Fruit fly (Drosophila melanogaster) whole organism, adult: Measurements from ENCODE around the gene dikar.

ENCODE experiments used
- CG11617 ChIP-seq: fragments of 200-800 bp; sonication (Bioruptor generic); optimal IDR thresholded peaks from 2 replicates; lab custom pipeline; 2017; ENCODE audit warnings: mild to moderate bottlenecking, missing biosample characterization, missing genetic modification reagents, missing genetic modification characterization
- CG12768 ChIP-seq: fragments of 200-800 bp; sonication (Bioruptor generic); optimal IDR thresholded peaks from 2 replicates; lab custom pipeline; 2017; ENCODE audit warnings: missing biosample characterization, missing genetic modification characterization, mild to moderate bottlenecking, moderate library complexity, missing genetic modification reagents
- CG14711 ChIP-seq: fragments of 200-800 bp; sonication (Bioruptor generic); optimal IDR thresholded peaks from 2 replicates; lab custom pipeline; 2018; ENCODE audit warnings: missing biosample characterization, mild to moderate bottlenecking, missing genetic modification characterization, moderate library complexity
- CG1620 ChIP-seq: fragments of 200-800 bp; sonication (Bioruptor generic); optimal IDR thresholded peaks from 2 replicates; lab custom pipeline; 2016; ENCODE audit warnings: missing biosample characterization, missing genetic modification characterization
- CG33017 ChIP-seq: fragments of 200-800 bp; sonication (Bioruptor generic); optimal IDR thresholded peaks from 2 replicates; lab custom pipeline; 2018; ENCODE audit warnings: missing biosample characterization, mild to moderate bottlenecking, missing genetic modification characterization, moderate library complexity
- CG5204 ChIP-seq: fragments of 200-800 bp; sonication (Bioruptor generic); optimal IDR thresholded peaks from 2 replicates; lab custom pipeline; 2016; ENCODE audit warnings: missing biosample characterization, missing genetic modification characterization
- CG7045 ChIP-seq: fragments of 200-800 bp; sonication (Bioruptor generic); optimal IDR thresholded peaks from 2 replicates; lab custom pipeline; 2017; ENCODE audit warnings: missing biosample characterization, mild to moderate bottlenecking, missing genetic modification characterization
- CG7101 ChIP-seq: fragments of 200-800 bp; sonication (Bioruptor generic); optimal IDR thresholded peaks from 2 replicates; lab custom pipeline; 2018; ENCODE audit warnings: missing biosample characterization, mild to moderate bottlenecking, missing genetic modification characterization, moderate library complexity
- Clk ChIP-seq: fragments of 200-800 bp; sonication (Bioruptor generic); optimal IDR thresholded peaks from 2 replicates; lab custom pipeline; 2017; ENCODE audit warnings: missing biosample characterization, missing genetic modification characterization
- Crg-1 ChIP-seq: fragments of 200-800 bp; sonication (Bioruptor generic); optimal IDR thresholded peaks from 2 replicates; lab custom pipeline; 2016; ENCODE audit warnings: missing biosample characterization, missing genetic modification characterization
- Hr96 ChIP-seq: fragments of 200-800 bp; sonication (Bioruptor generic); optimal IDR thresholded peaks from 2 replicates; lab custom pipeline; 2016; ENCODE audit warnings: missing biosample characterization, missing genetic modification characterization
- Mnt ChIP-seq: fragments of 200-800 bp; sonication (Bioruptor generic); optimal IDR thresholded peaks from 2 replicates; lab custom pipeline; 2016; ENCODE audit warnings: missing biosample characterization, mild to moderate bottlenecking, missing genetic modification characterization
- bab1 ChIP-seq: fragments of 200-800 bp; sonication (Bioruptor generic); optimal IDR thresholded peaks from 3 replicates; lab custom pipeline; 2019; ENCODE audit warnings: missing biosample characterization, mild to moderate bottlenecking, missing genetic modification characterization, moderate library complexity
- cic ChIP-seq: fragments of 200-800 bp; sonication (Bioruptor generic); optimal IDR thresholded peaks from 2 replicates; lab custom pipeline; 2017; ENCODE audit warnings: missing biosample characterization, mild to moderate bottlenecking, missing genetic modification characterization, moderate library complexity
- cnc ChIP-seq, 2 experiments: fragments of >200 bp; optimal IDR thresholded peaks; 2 replicates each; lab custom pipeline; 2017
- kay ChIP-seq: fragments of 200-800 bp; sonication (Bioruptor generic); peaks from one replicate; lab custom pipeline; 2016; ENCODE audit warnings: missing biosample characterization, missing genetic modification characterization, borderline replicate concordance
- ovo ChIP-seq: fragments of 200-800 bp; sonication (Bioruptor generic); optimal IDR thresholded peaks from 2 replicates; lab custom pipeline; 2016; ENCODE audit warnings: missing biosample characterization, missing genetic modification characterization
- pad ChIP-seq: fragments of 200-800 bp; sonication (Bioruptor generic); optimal IDR thresholded peaks from 3 replicates; lab custom pipeline; 2017; ENCODE audit warnings: missing biosample characterization, missing genetic modification characterization, mild to moderate bottlenecking, moderate library complexity, missing genetic modification reagents
- tj ChIP-seq: fragments of 200-800 bp; sonication (Bioruptor generic); optimal IDR thresholded peaks from 3 replicates; lab custom pipeline; 2017; ENCODE audit warnings: missing biosample characterization, mild to moderate bottlenecking, missing genetic modification characterization, moderate library complexity
- toe ChIP-seq: fragments of 200-800 bp; sonication (Bioruptor generic); optimal IDR thresholded peaks from 2 replicates; lab custom pipeline; 2016; ENCODE audit warnings: missing biosample characterization, missing genetic modification characterization

The dikar gene

dm6 chr3L:6742974-6743345 is at the start of gene dikar:
TSS of gene dikar (minus strand) at chr3L:6743164.
- peak; percentile 75 for TF ChIP-seq CG5204 (GFP tag; lab: Kevin White, UChicago)
- peak; percentile 14 for TF ChIP-seq ovo (GFP tag; lab: Kevin White, UChicago)
- peak; percentile 67 for TF ChIP-seq toe (GFP tag; lab: Kevin White, UChicago)
- no peak for TF ChIP-seq cnc (optimal IDR thresholded peaks at IDR 0.05; lab: Kevin White, UChicago)
- peak; percentile 52 for TF ChIP-seq bab1 (GFP tag; lab: Kevin White, UChicago)
- peak; percentile 42 for TF ChIP-seq CG7101 (tag; lab: Kevin White, UChicago)
- peak; percentile 70 for TF ChIP-seq CG1620 (GFP tag; lab: Kevin White, UChicago)
- TF ChIP-seq CG7045 (GFP tag; lab: Kevin White, UChicago): peak; percentile 27
- peak; percentile 58 for TF ChIP-seq Hr96 (GFP tag; lab: Kevin White, UChicago)
- TF ChIP-seq Crg-1 (GFP tag; lab: Kevin White, UChicago): no peak
- TF ChIP-seq tj (GFP tag; lab: Kevin White, UChicago): no peak
- TF ChIP-seq CG14711 (tag; lab: Kevin White, UChicago): peak; percentile 11
- TF ChIP-seq CG11617 (GFP tag; lab: Kevin White, UChicago): no peak

dm6 chr3L:6792617-6793016 is 49.7 kb upstream of the dikar start:
- TF ChIP-seq CG7101 (tag; lab: Kevin White, UChicago) (no peak), Hr96 (GFP tag; lab: Kevin White, UChicago) (no peak), CG14711 (tag; lab: Kevin White, UChicago) (no peak), CG33017 (tag; lab: Kevin White, UChicago) (no peak), cnc (optimal IDR thresholded peaks at IDR 0.05; lab: Kevin White, UChicago) (no peak), toe (GFP tag; lab: Kevin White, UChicago) (no peak), CG12768 (GFP tag; lab: Kevin White, UChicago) (no peak)

DNA sequence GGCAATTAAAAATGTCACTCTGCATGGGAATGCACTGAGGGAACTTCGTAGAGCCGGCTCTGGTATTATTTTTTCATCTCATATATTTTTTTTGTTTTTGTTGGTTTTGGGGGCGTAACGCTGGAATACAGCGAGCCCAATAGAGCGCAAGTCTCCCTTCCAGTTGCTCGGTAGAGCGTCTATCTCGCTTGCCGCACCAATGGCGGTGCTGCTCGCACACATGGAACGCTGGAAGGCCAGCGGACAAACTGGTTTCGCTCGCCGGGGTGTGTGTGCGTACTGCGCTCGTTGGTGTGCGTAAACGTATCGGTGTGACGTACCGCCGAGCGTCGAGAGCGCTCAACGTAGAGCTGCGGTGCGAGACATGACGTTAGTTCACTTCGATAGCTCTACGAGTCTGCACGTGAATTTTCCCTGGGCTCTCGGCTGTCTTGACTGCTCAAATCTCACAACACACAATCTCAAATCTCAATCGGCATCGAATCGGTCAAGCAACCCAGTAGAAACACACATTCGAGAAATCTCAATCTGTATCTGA is 46.9 kb upstream of the dikar start, which contains the start of gene vvl:
Gene vvl, plus strand, starts transcription at position 371 of the 538 bp plus-strand sequence.
- TF ChIP-seq ovo (GFP tag; lab: Kevin White, UChicago) (no peak), Hr96 (GFP tag; lab: Kevin White, UChicago) (peak; percentile 6)

DNA sequence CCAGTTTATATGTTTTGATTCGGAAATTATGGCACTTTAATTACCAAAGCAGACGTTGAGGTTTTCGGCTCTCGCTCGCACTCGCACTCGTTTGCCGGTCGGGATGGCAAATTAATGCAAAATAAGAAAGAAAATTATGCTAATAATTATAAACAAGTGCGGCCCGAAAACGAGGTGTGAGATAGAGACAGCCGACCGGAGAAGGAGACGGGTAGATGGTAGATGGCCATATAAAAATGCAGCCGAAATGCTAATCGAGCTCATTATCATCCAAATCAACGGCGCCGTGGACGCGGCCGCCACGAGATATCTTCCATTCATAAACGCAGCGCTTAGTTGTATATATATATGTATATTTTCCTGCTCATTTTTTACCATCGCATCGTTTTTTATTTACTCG is 44.5 kb upstream of the dikar start:
- no peak for TF ChIP-seq CG33017 (tag; lab: Kevin White, UChicago)
- TF ChIP-seq CG11617 (GFP tag; lab: Kevin White, UChicago): no peak
- no peak for TF ChIP-seq tj (GFP tag; lab: Kevin White, UChicago)
- TF ChIP-seq Clk (GFP tag; lab: Kevin White, UChicago): no peak
- no peak for TF ChIP-seq toe (GFP tag; lab: Kevin White, UChicago)
- no peak for TF ChIP-seq pad (GFP tag; lab: Kevin White, UChicago)
- no peak for TF ChIP-seq Hr96 (GFP tag; lab: Kevin White, UChicago)
- no peak for TF ChIP-seq cic (GFP tag; lab: Kevin White, UChicago)
- TF ChIP-seq Crg-1 (GFP tag; lab: Kevin White, UChicago): no peak
- no peak for TF ChIP-seq CG14711 (tag; lab: Kevin White, UChicago)
- TF ChIP-seq Mnt (GFP tag; lab: Kevin White, UChicago): no peak
- TF ChIP-seq CG5204 (GFP tag; lab: Kevin White, UChicago): no peak
- TF ChIP-seq CG7101 (tag; lab: Kevin White, UChicago): no peak

DNA sequence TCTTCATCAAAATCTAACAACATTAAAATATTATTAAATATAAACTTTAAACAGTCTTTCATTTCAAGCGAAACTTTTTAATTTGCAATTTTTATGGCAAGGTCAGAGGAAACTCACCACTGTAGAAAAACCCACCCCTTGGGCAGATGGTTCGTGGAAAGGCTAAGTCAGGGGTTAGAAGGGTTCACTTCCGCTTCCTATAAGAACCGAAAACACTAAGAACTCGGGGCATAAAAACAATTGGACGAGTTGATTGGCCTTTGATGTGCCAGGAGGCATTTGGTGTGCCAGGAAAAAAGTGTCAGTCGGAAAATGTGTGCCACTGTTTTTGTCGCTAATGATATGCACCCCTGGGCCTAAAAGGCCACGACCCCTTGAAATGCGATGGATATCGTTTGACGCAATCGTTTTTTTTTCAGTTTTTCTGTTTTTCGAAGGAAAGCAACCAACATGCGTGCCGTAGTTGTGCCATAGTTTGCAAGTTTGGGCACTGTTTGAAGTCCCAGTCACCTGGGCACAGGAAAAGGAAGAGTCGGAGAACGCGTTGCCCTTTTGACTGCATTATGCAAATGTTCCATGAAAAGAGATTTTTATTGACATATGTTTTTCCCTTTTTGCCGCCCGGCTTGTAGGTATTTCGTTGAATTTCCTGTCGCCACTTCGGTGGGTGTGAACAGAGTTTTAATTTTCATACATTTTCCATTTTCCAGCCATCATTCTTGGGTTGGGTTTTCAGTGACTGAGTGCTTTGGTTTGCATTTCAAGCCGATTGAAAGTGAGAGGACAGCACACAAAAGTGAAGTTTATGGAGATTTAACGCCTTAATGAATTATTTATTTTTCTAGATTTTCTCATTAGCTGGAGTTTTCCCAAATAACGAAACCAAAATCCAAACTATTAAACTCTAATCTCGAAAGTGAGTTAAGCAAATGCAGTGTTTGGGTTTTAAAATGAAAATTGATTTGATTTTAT is 42.0 kb upstream of the dikar start:
- TF ChIP-seq kay (GFP tag; lab: Kevin White, UChicago) (peak; percentile 8), toe (GFP tag; lab: Kevin White, UChicago) (no peak)

dm6 chr3L:6783403-6783802 is 40.4 kb upstream of the dikar start:
- TF ChIP-seq cnc (optimal IDR thresholded peaks at IDR 0.05; lab: Kevin White, UChicago) (no peak), CG33017 (tag; lab: Kevin White, UChicago) (no peak), CG11617 (GFP tag; lab: Kevin White, UChicago) (no peak), Clk (GFP tag; lab: Kevin White, UChicago) (no peak), Mnt (GFP tag; lab: Kevin White, UChicago) (no peak), pad (GFP tag; lab: Kevin White, UChicago) (no peak), ovo (GFP tag; lab: Kevin White, UChicago) (no peak), CG1620 (GFP tag; lab: Kevin White, UChicago) (no peak), CG7101 (tag; lab: Kevin White, UChicago) (no peak), bab1 (GFP tag; lab: Kevin White, UChicago) (no peak), toe (GFP tag; lab: Kevin White, UChicago) (no peak), CG14711 (tag; lab: Kevin White, UChicago) (no peak)
